Fruit fly (Drosophila melanogaster): ENCODE measurements around the gene zen.

dm6 chr3R:6764848-6765247 is 10.9 kb upstream of the zen start:
- TF ChIP-seq CG8478 (optimal IDR thresholded peaks at IDR 0.05) (no peak), CTCF (optimal IDR thresholded peaks at IDR 0.05) (no peak)

Measured in S2 (cell line).